Worm (Caenorhabditis elegans) whole organism, L4/young adult: ENCODE data around the gene Y59H11AR.3.

Source experiments
- W03F9.2 ChIP-seq: fragments of 150-350 bp; optimal IDR thresholded peaks from 2 replicates; lab custom pipeline; 2014; ENCODE audit warnings: missing biosample characterization, missing genetic modification characterization
- dao-5 ChIP-seq: sonication (generic microtip); optimal IDR thresholded peaks from 2 replicates; lab custom pipeline; 2016; ENCODE audit warnings: missing genotype, missing genetic modification characterization, moderate library complexity, missing compliant biosample characterization
- him-1 ChIP-seq: sonication (generic microtip); optimal IDR thresholded peaks from 2 replicates; lab custom pipeline; 2016; ENCODE audit warnings: missing genotype, missing genetic modification reagents, missing genetic modification characterization, missing compliant biosample characterization

DNA sequence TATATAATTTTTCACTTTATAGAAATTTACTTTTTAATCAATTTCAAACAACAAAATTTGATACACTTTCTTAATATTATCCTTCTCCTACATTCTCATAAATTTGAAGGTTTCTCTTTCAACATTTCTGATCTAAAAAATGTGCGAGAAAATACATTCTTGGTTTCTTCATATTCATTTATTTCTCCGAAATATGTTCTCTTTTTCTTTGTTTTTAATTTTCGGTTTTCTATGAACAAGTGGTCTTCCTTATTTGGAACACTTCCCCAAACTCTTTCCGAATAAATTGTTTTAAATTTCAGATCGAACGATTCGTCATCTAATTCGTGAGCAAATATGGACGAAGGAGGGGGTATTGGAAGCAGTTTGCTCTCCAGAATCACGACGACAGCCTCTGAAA, 36.1 kb downstream of the Y59H11AR.3 start, which contains the start of gene npr-22:
- TF ChIP-seq him-1 (tag; lab: Kevin White, UChicago), result no peak
- TF ChIP-seq W03F9.2 (tag; lab: Kevin White, UChicago), result no peak
- no peak for TF ChIP-seq dao-5 (tag; lab: Kevin White, UChicago)
